Worm (Caenorhabditis elegans): Measurements from ENCODE around the gene D2096.11.
"Not testable (repeated sequence)": the region's sequence is repeated elsewhere in the genome, so short reads cannot be mapped to it uniquely, and the experiment has no call there.

ce11 chrIV:8352036-8352435, 42.0 kb downstream of the D2096.11 start, which contains the start of gene F17E9.16:
- not testable (repeated sequence) for TF ChIP-seq ztf-29 (GFP tag; IDR thresholded peaks at IDR 0.05); tab-1 (GFP tag; IDR thresholded peaks at IDR 0.05); T22C8.4 (GFP tag; IDR thresholded peaks at IDR 0.05); med-1 (GFP tag; optimal IDR thresholded peaks at IDR 0.05; ENCODE audit: insufficient read depth)
